Worm (Caenorhabditis elegans): ENCODE results near the gene gpa-11.

The gpa-11 gene

DNA sequence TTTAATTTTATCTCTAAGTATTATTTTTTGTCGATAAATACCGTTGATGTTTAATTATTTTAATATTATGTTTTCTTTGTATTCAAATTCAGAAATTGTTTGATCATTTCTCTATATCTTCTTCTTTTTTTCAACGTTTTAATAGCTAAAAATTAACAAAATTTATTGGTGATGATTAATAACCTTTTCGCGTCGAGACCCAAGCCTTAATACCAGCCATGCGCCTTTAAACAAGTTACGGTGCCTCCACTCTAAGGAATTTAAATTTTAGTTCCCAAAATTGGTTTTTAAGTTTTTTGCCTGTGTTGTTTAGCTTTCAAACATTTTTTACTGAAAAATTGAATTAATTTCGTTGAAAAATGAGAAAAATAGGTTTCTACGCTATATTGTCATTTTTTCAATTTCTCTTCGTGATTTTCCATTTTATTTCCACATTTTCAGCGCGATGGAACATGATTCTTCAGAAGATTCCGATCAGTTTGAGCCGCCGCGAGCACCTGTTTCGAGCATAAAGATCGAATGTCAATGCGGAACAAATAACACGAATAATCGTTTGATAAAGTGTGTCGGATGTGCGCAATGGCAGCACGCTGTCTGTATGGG lies 17.8 kb upstream of the gpa-11 start, which contains the start of gene C16A11.3:
C16A11.3 (plus strand) TSS at position 440 of the 603 bp plus-strand sequence.
- TF ChIP-seq ceh-30 (tag; optimal IDR thresholded peaks at IDR 0.05): no peak
- TF ChIP-seq unc-42 (tag; optimal IDR thresholded peaks at IDR 0.05): no peak
- no peak for TF ChIP-seq ceh-24 (tag; optimal IDR thresholded peaks at IDR 0.05)
- no peak for TF ChIP-seq fkh-10 (GFP tag; optimal IDR thresholded peaks at IDR 0.05)
- TF ChIP-seq unc-55 (GFP tag; optimal IDR thresholded peaks at IDR 0.05): no peak
- TF ChIP-seq T23F11.4 (GFP tag; optimal IDR thresholded peaks at IDR 0.05): no peak
- TF ChIP-seq ceh-31 (tag; optimal IDR thresholded peaks at IDR 0.05): no peak

DNA sequence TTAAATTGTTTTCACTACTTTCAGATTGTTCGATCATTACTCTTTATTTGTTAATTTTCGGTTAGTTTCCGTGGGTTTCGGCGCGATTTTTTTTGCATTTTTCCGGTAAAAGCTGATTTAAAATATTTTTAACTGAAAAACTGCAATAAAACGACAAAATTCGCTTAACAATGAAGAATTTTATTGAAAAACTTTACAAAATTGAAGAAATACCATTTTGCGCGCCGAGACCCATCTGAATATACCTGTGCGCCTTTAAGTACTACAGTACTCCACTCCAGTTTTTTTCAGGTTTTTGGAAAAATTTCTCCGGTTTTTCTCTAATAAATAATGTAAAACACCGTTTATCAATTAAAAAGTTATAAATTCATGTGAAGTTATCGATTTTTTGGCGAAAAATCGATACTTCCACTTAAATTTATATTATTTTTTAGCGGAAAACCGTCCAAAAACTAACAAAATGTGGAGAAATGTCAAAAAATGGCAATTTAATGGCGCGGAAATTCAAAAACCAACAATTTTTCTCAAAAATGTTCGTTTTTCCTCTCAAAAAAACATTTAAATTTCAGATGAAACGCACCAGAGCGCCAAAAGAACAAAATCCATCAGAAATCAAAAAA lies 16.1 kb upstream of the gpa-11 start, which contains the start of gene C16A11.10:
C16A11.10 (plus strand) TSS at position 570 of the 620 bp plus-strand sequence.
- TF ChIP-seq pha-4 (tag; optimal IDR thresholded peaks at IDR 0.05) (no peak), ttx-3 (tag; optimal IDR thresholded peaks at IDR 0.05) (no peak), sox-2 (GFP tag; IDR thresholded peaks at IDR 0.05) (no peak), lin-11 (tag; optimal IDR thresholded peaks at IDR 0.05) (no peak), ets-4 (tag; optimal IDR thresholded peaks at IDR 0.05) (no peak), lim-6 (tag; optimal IDR thresholded peaks at IDR 0.05) (no peak), ahr-1 (tag; optimal IDR thresholded peaks at IDR 0.05) (no peak), unc-55 (GFP tag; optimal IDR thresholded peaks at IDR 0.05) (no peak), madf-2 (tag; optimal IDR thresholded peaks at IDR 0.05) (no peak), ceh-18 (tag; optimal IDR thresholded peaks at IDR 0.05) (no peak)

DNA sequence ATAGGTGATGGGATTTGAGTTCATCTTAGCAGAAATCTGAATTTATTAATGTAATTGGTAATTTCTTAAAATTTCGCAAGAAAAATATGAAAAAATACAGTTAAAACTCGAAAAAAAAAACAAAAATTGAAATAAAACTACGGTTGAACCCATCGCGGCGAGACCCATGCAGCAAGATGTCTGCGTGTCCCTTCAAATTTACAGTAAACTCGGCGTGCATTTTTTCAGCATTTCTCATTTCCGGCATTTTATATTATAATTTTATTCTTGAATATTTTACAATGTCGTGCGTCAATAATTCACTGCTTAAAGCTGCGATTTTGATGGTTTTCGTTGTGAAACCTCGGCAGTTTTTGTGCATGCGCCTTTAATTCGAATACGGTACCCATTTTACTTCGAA lies 11.0 kb upstream of the gpa-11 start, which contains the start of gene fbxc-43:
fbxc-43 (minus strand) TSS at position 38 of the 400 bp plus-strand sequence.
- TF ChIP-seq ahr-1 (tag; optimal IDR thresholded peaks at IDR 0.05) (no peak), zip-5 (tag; optimal IDR thresholded peaks at IDR 0.05) (no peak), madf-2 (tag; optimal IDR thresholded peaks at IDR 0.05) (no peak), elt-4 (tag; optimal IDR thresholded peaks at IDR 0.05) (no peak), sox-2 (GFP tag; IDR thresholded peaks at IDR 0.05) (no peak), tbx-7 (tag; optimal IDR thresholded peaks at IDR 0.05) (no peak), npax-4 (tag; optimal IDR thresholded peaks at IDR 0.05) (no peak), unc-86 (tag; optimal IDR thresholded peaks at IDR 0.05) (no peak), unc-55 (GFP tag; optimal IDR thresholded peaks at IDR 0.05) (no peak), hlh-8 (tag; optimal IDR thresholded peaks at IDR 0.05) (no peak), unc-42 (tag; optimal IDR thresholded peaks at IDR 0.05) (no peak), ceh-22 (tag; optimal IDR thresholded peaks at IDR 0.05) (no peak), ceh-19 (GFP tag; optimal IDR thresholded peaks at IDR 0.05) (no peak), sox-4 (tag; optimal IDR thresholded peaks at IDR 0.05) (no peak), pax-1 (tag; optimal IDR thresholded peaks at IDR 0.05) (no peak)

DNA sequence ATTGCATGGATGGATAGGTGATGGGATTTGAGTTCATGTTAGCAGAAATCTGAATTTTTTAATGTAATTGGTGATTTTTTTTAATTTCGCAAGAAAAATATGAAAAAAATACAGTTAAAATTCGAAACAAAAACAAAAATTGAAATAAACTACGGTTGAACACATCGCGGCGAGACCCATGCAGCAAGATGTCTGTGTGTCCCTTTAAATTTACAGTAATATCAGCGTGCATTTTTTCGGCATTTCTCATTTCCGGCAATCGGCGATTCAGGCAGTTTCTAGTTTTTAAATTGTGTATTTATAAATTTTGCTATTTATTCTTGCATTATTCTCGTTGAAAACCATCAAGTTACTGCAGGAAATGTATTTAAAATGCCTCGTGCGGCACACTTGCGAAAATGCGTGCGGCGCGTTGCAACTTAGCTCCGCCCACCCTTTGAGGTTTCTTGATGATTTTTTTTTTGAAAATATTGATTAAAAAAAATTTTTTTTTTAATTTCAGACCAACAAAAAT lies 9.2 kb upstream of the gpa-11 start, which contains the start of the genes fbxc-44 and C16A11.2:
fbxc-44 (minus strand) TSS at position 51 of the 514 bp plus-strand sequence.
C16A11.2 (plus strand) TSS at position 503 of the 514 bp plus-strand sequence.
- peak; percentile 63 for TF ChIP-seq ceh-19 (GFP tag; optimal IDR thresholded peaks at IDR 0.05)
- peak; percentile 35 for TF ChIP-seq C08G9.2 (tag; optimal IDR thresholded peaks at IDR 0.05)
- TF ChIP-seq fkh-6 (tag; optimal IDR thresholded peaks at IDR 0.05): peak; percentile 60
- TF ChIP-seq ama-1 (optimal IDR thresholded peaks at IDR 0.05): no peak
- TF ChIP-seq K09A11.1 (tag; optimal IDR thresholded peaks at IDR 0.05; ENCODE audit: insufficient read depth): peak; percentile 83
- peak; percentile 37 for TF ChIP-seq ceh-24 (tag; optimal IDR thresholded peaks at IDR 0.05)
- TF ChIP-seq elt-4 (tag; optimal IDR thresholded peaks at IDR 0.05): no peak
- TF ChIP-seq pat-9 (tag; optimal IDR thresholded peaks at IDR 0.05): peak; percentile 54
- peak; percentile 37 for TF ChIP-seq npax-4 (tag; optimal IDR thresholded peaks at IDR 0.05)
- TF ChIP-seq ceh-6 (GFP tag; optimal IDR thresholded peaks at IDR 0.05): peak; percentile 53
- TF ChIP-seq ceh-48 (tag; optimal IDR thresholded peaks at IDR 0.05): peak; percentile 51
- peak; percentile 42 for TF ChIP-seq dmd-4 (tag; optimal IDR thresholded peaks at IDR 0.05; ENCODE audit: borderline replicate concordance)
- peak; percentile 74 for TF ChIP-seq sox-4 (tag; optimal IDR thresholded peaks at IDR 0.05)
- no peak for TF ChIP-seq hlh-30 (tag; optimal IDR thresholded peaks at IDR 0.05; ENCODE audit: insufficient read depth)
- TF ChIP-seq T23F11.4 (GFP tag; optimal IDR thresholded peaks at IDR 0.05): peak; percentile 23
- peak; percentile 54 for TF ChIP-seq lin-11 (tag; optimal IDR thresholded peaks at IDR 0.05)
- peak; percentile 73 for TF ChIP-seq ceh-31 (tag; optimal IDR thresholded peaks at IDR 0.05)
- TF ChIP-seq ahr-1 (tag; optimal IDR thresholded peaks at IDR 0.05): peak; percentile 48
- peak; percentile 35 for TF ChIP-seq hlh-15 (tag; optimal IDR thresholded peaks at IDR 0.05)
- peak; percentile 5 for TF ChIP-seq ceh-18 (tag; optimal IDR thresholded peaks at IDR 0.05)
- peak; percentile 59 for TF ChIP-seq ceh-2 (tag; optimal IDR thresholded peaks at IDR 0.05)
- TF ChIP-seq pros-1 (tag; optimal IDR thresholded peaks at IDR 0.05): no peak
- TF ChIP-seq pha-4 (tag; optimal IDR thresholded peaks at IDR 0.05): no peak
- peak; percentile 62 for TF ChIP-seq zip-5 (tag; optimal IDR thresholded peaks at IDR 0.05)
- peak; percentile 100 for TF ChIP-seq elt-2 (tag; optimal IDR thresholded peaks at IDR 0.05)
- TF ChIP-seq tbx-2 (tag; optimal IDR thresholded peaks at IDR 0.05): peak; percentile 79
- peak; percentile 83 for TF ChIP-seq ttx-3 (tag; optimal IDR thresholded peaks at IDR 0.05)
- TF ChIP-seq tbx-7 (tag; optimal IDR thresholded peaks at IDR 0.05): peak; percentile 28
- TF ChIP-seq unc-3 (GFP tag; conservative IDR thresholded peaks at IDR 0.05): 0 out of 2 replicates have a peak, but pooled peaks have one; percentile 18
- TF ChIP-seq unc-3 (tag; optimal IDR thresholded peaks at IDR 0.05): peak; percentile 46
- TF ChIP-seq ceh-30 (tag; optimal IDR thresholded peaks at IDR 0.05): no peak
- TF ChIP-seq fkh-10 (GFP tag; optimal IDR thresholded peaks at IDR 0.05): no peak

All from whole organism, late embryonic.